Fruit fly (Drosophila melanogaster) Kc167 (cell line): ENCODE data around the gene CG9961.

Experiments used
- Myc ChIP-seq: fragments of >200 bp; optimal IDR thresholded peaks from 2 replicates; lab custom pipeline; 2017; ENCODE audit warnings: missing external identifiers
- Sin3A ChIP-seq: fragments of >200 bp; optimal IDR thresholded peaks from 2 replicates; lab custom pipeline; 2018; ENCODE audit warnings: missing external identifiers
- h ChIP-seq: fragments of >200 bp; optimal IDR thresholded peaks from 3 replicates; lab custom pipeline; 2018; ENCODE audit warnings: missing external identifiers
- insv ChIP-seq: fragments of >200 bp; optimal IDR thresholded peaks from 3 replicates; lab custom pipeline; 2018; ENCODE audit warnings: missing external identifiers
- psq ChIP-seq: fragments of >200 bp; optimal IDR thresholded peaks from 2 replicates; lab custom pipeline; 2017; ENCODE audit warnings: missing external identifiers
- ttk ChIP-seq: sonication (Bioruptor generic); optimal IDR thresholded peaks from 2 replicates; lab custom pipeline; 2017; ENCODE audit warnings: missing external identifiers

CG9961 gene

DNA sequence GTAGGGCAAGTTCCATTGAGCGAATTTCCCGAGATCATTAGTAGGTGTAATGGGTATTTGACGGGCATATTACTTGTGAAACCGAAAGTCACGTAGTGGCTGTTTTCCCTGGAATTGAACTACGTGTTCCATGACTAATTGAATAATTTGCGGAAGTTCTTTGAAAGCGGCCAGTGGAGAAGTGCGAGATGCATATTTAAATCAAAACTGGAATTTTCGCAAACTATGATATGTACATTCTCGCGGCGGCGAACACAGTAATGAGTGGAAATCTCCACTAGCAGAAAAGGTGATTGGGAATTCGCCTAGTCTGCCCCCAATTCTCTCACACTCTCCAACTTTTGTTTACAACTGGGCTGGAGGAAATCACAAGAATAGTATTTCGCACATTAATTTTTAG, 9.8 kb downstream of the CG9961 start:
- TF ChIP-seq insv: no peak
- TF ChIP-seq Sin3A: no peak
- TF ChIP-seq h (lab: Kevin White, UChicago): no peak
- no peak for TF ChIP-seq psq (lab: Kevin White, UChicago)
- no peak for TF ChIP-seq ttk
- no peak for TF ChIP-seq Myc (lab: Kevin White, UChicago)

DNA sequence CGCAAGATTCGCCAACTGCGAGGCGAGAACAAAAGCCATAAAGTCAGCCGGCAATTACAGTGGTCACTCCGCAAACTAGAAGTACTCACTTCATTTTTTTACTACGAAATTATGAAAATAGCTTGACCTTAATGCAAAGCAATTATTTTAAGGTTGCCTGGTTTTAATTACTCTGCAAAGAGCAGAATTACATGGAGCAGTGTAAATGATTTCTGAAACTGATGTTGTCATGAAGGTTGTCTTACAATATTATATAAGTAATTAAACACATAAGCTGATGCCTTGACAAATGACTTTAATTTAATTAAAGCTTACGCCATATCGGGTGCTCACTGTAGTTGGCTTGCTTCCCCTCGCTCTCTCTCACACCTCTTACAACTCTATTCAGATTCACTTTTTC, 10.5 kb downstream of the CG9961 start:
- no peak for TF ChIP-seq Sin3A
- no peak for TF ChIP-seq h (lab: Kevin White, UChicago)
- no peak for TF ChIP-seq Myc (lab: Kevin White, UChicago)
- TF ChIP-seq insv: no peak
- no peak for TF ChIP-seq psq (lab: Kevin White, UChicago)
- TF ChIP-seq ttk: no peak

DNA sequence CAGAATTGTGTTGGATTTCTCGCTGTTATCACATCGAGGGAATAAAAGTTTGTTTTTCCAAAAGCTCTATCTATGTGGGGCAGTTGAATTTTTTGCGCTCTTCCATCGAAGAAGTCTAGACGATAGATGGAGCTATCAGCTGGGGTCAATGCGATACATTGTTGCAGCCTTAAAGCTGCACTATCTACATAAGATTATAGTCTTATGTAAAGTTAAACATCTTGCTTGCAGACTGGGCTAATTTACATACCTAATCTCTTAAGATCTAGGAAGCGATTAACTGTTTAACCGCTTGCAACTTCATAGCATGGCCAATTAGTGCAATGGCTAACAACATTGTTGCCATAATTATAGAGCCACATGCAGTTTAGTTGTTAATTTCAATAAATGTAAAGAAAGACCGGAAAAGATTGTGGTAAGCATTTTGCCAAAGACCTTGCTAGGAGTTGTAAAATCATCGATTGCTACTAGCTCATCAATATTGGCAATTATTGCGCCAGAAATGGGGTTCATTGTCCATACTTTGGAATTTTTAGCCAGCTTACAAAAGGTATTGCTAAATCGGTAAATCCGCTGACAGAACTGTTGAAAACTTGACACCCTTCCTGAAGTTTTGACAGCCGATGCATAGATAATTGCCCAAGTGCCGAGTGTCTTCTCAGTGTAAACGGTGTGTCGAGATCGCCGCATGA, 12.4 kb downstream of the CG9961 start:
- TF ChIP-seq ttk: no peak
- no peak for TF ChIP-seq Myc (lab: Kevin White, UChicago)
- TF ChIP-seq h (lab: Kevin White, UChicago): no peak
- no peak for TF ChIP-seq psq (lab: Kevin White, UChicago)
- TF ChIP-seq Sin3A: no peak
- TF ChIP-seq insv: no peak

DNA sequence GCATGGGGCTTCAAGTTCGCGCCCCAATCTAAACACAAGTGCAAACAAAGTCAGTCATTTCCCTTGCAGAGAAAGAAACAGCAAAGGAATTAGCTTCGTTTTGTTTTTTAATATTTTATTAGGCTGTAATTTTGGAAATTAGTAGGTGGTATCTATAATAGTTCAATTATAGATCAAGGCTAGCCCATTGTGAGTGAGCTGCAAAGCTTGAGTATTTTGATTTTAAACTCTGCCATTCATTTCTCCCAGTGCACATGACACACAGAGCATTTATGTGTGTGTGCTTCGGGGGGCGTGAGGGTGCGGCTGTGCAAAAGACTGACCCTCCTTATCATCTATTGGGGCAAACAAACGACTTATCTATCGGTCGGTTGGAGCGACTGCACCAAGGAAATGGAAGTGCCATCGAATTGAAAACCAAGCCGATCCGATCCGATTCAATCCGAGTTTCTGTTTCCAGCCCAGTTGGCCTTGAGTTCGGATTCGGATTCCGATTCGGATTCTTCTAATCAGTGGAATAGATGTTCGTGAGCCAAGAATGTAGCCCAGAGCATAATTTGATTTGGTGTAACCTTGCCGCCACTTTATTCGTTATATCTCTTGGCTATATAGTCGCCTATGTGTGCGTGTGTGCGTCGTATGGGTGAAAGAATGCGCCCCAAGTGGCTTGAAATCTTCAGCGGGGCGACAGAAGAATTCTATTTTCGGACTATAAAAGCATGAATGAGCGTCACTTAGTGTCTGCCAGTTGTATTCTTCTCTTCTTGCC, 13.2 kb downstream of the CG9961 start:
- no peak for TF ChIP-seq Sin3A
- TF ChIP-seq psq (lab: Kevin White, UChicago): no peak
- no peak for TF ChIP-seq Myc (lab: Kevin White, UChicago)
- TF ChIP-seq h (lab: Kevin White, UChicago): no peak
- no peak for TF ChIP-seq insv
- TF ChIP-seq ttk: no peak

DNA sequence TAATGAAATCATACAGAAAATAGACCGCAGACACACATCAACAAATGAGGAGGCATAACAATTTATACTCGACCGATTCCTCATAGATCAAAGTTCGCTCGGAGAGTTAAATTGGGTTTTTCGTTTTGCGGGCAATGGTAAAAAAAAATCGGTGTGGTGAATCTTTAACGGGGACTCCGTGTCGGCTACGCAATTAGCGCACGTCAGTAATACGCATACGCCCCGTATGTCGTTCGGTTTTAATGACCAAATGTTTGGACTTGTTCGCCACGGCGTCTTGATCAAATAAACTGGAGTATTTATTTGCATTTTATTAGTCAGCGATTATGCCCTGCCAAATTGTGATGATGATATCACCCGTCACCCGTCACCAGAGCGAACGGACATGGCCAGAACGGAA, 14.0 kb downstream of the CG9961 start:
- TF ChIP-seq ttk (no peak), Myc (lab: Kevin White, UChicago) (no peak), Sin3A (no peak), h (lab: Kevin White, UChicago) (no peak)

DNA sequence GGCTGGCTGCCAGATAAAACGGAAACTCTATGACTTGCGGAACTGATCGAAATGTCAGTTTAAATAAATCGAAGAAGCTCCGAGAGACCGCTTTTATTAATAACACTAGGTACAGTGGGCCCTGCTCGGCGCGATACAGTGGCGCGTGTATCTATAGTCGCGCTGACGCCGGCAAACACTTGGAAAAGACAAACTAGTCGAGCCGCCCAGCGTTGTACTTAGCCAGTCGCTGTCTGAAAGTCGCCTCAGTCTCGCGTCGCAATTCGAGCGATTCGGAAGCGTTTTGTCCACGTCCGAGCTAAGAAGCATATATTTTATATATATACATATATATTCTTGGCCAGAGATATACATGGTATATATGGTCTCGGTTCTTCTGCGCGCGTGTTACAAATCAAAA, 14.9 kb downstream of the CG9961 start:
- TF ChIP-seq psq (lab: Kevin White, UChicago): no peak

DNA sequence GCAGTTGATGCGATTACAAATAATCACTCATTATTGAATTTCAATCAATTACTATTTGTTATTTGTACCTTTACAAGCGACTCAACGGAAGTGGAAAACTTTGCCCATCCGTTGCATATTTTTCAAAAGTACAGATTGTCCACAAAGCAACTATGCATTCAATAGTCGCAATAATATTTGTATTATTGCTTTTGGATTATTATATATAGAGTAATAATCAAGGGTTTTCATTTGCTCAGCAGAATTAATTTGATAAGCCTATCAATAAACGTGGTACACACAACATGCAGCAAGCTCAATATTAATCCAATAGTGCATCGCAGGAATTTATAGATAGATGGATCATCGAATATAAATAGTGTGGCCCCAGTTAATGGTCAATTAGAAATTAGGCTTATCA, 16.2 kb downstream of the CG9961 start:
- TF ChIP-seq psq (lab: Kevin White, UChicago): no peak
- TF ChIP-seq Myc (lab: Kevin White, UChicago): no peak
- TF ChIP-seq h (lab: Kevin White, UChicago): no peak
- TF ChIP-seq insv: no peak
- TF ChIP-seq ttk: no peak
- no peak for TF ChIP-seq Sin3A

DNA sequence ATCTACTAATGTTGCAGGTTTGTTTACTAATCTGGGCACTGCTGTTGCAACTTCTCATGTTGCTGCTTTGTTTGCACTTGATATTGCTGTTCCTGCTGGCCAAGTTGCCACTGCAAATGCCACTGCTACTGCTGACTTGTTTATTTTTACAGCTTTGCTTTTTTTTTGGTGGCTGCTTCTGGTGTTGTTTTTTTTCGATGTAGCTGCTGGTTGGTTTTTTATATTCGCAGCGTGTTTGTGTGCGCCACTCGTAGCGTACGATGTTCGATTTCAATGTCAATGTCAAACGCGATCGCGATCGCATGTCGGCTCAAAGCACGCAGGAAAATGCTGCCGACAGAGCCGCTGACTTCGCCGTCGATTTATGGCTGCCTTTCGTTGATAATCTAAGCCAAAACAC, 16.9 kb downstream of the CG9961 start:
- TF ChIP-seq Myc (lab: Kevin White, UChicago) (no peak), Sin3A (no peak), insv (no peak), psq (lab: Kevin White, UChicago) (no peak), ttk (no peak), h (lab: Kevin White, UChicago) (no peak)

DNA sequence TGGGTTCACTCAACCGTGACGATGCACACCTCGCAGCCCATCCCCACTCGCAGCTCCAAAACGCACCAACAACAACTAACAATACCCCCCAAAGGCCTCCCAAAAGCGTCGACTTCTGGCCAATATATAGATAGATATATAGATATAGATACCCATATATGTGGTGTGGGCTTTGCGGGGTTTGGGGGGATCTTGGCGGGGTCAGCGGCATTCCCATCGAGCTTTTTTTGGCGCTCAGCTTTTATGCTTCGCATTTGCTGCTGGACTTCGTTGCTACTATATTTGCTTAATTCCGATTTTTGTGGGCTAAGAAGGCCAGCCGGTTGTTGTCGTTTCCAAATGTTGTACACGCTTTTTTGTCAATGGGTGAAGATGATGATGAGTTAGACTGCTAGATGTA, 17.4 kb downstream of the CG9961 start:
- no peak for TF ChIP-seq insv
- no peak for TF ChIP-seq psq (lab: Kevin White, UChicago)
- TF ChIP-seq ttk: no peak
- TF ChIP-seq Sin3A: no peak
- TF ChIP-seq h (lab: Kevin White, UChicago): no peak
- TF ChIP-seq Myc (lab: Kevin White, UChicago): no peak

DNA sequence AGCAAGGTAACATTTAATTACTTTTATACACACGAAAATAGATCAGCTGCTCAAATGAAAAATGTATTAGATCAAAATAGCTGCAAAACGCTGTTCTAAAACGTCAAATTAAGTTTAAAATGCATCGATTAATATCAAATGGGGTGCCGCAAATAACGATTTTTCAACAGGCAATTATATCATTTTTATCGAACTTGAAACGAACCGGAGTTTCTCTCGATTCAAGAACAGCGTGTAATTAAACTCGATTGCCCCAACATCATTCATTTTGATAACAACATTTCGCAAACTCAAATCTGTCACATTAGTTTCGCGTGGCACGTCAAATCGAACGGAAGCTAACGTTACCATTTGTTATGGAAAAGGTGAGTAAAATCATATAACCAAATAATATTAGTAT, 19.4 kb downstream of the CG9961 start, which contains the start of gene CG31689:
Gene CG31689, plus strand, starts transcription at position 301 of the 400 bp plus-strand sequence.
- TF ChIP-seq Sin3A (no peak), psq (lab: Kevin White, UChicago) (no peak), ttk (no peak)

DNA sequence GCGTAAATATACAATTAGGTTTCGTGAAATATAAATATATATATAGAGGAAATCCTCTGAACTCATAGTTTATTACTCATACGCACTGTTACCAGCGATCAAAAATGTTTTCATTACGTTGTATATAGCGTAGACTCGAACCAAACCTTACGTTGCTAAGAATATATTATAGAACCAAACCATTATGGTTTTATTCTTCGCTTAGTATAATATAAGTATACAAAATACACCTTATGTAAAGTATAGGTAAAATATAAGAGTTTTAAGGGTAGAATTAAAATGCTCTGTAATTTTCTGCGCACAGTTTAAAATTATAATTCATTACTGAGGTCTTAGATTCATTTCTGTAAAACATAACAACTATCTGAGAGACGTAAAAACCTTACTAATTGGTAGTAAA, 20.3 kb downstream of the CG9961 start:
- TF ChIP-seq Myc (lab: Kevin White, UChicago) (no peak), ttk (no peak), Sin3A (no peak), h (lab: Kevin White, UChicago) (no peak), insv (no peak), psq (lab: Kevin White, UChicago) (no peak)

DNA sequence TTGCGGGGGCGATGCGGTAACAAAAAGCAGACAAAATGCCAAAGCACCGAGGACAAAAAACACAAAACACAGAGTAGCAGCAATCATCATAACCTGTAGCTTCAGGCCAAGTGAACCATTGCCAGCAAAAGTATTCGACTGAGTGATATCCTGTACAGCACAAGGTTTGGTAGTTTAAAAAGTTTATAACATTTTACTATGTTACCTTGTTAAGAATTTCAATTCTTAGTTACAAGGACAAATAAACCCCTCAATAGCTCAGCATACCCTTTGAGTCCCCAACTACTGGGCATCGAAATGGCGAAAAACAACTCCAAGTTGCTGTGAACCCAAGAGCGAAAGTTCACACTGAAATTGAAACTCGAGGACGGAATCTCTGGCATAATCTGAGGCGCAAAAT, 21.6 kb downstream of the CG9961 start:
- TF ChIP-seq ttk (no peak), Sin3A (no peak), psq (lab: Kevin White, UChicago) (no peak), Myc (lab: Kevin White, UChicago) (no peak), insv (no peak), h (lab: Kevin White, UChicago) (no peak)

DNA sequence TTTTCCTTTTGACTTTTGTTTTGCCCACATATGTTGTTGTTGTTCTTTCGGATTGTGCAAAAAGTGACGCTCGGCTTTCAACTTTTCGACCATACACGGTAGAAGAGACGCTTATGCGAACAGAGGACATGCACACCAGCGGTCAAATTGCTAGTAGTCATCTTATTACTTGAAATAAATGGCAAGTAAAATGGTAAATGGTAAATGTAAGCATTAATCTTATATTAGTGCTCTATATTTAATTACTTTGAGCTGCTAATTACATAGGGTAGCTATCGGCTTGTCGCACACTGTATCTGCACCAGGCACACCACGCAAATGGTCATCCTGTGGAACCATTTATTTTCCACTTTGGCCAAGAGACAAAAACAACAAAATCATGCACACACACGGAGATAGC, 23.4 kb downstream of the CG9961 start:
- no peak for TF ChIP-seq Sin3A
